Fruit fly (Drosophila melanogaster): Measurements from ENCODE around the gene pad.
A peak's percentile ranks its signal among the peaks of the same experiment; 100 is the strongest.

The pad gene

DNA sequence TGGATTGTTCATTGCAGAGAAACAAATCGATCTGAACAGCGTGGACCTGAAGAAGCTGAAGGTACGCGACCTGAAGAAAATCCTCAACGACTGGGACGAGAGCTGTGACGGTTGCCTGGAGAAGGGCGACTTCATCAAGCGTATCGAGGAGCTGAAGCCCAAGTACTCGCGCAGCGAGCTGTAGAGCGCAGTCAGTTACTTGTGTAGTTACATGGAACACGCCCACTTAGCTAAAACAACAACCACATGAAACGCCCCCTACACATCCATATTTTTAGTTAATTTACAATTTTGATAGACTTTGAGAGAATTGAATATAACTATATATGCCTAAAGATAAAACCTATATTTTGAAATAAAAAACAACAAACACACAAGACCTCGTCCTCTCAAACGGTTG is 8.3 kb downstream of the pad start (continued):
- TF ChIP-seq Hr39 (optimal IDR thresholded peaks at IDR 0.05) (no peak), dmrt11E (tag; optimal IDR thresholded peaks at IDR 0.05) (no peak), Usf (GFP tag; optimal IDR thresholded peaks at IDR 0.05) (no peak), mirr (GFP tag; optimal IDR thresholded peaks at IDR 0.05) (no peak), sob (GFP tag; IDR thresholded peaks at IDR 0.05) (no peak), D19B (GFP tag; optimal IDR thresholded peaks at IDR 0.05) (no peak), H15 (GFP tag; IDR thresholded peaks at IDR 0.05) (no peak), CG17186 (GFP tag; optimal IDR thresholded peaks at IDR 0.05) (no peak)

DNA sequence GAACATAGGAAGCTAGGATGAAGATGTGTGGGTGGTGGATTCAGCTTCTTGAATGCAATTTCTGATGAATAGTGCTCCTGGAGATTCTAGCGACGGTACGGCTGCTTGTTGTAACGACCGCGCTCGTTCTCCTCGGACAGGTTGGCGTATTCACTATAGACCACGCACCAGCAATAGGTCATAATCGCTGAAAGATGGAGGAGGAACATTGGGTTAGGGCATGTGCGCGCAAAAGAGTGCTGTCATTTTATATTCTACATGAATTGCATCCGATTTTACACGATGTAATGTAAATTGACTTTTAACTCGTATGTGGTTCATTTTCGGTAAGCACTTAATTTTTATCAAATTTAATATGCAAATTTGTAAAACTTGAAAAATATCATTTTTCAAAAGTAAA is 8.9 kb downstream of the pad start:
- no peak for TF ChIP-seq wor (GFP tag; IDR thresholded peaks at IDR 0.05)
- no peak for TF ChIP-seq ara (GFP tag; IDR thresholded peaks at IDR 0.05)
- peak; percentile 21; the same call in 1 of the 2 replicates for TF ChIP-seq bbx (GFP tag; IDR thresholded peaks at IDR 0.05; ENCODE audit: partially characterized antibody)
- no peak for TF ChIP-seq CG11247 (GFP tag; IDR thresholded peaks at IDR 0.05)
- TF ChIP-seq aop (GFP tag; IDR thresholded peaks at IDR 0.05), result no peak
- no peak for TF ChIP-seq Ssrp (tag; optimal IDR thresholded peaks at IDR 0.05)
- no peak for TF ChIP-seq CG16863 (GFP tag; optimal IDR thresholded peaks at IDR 0.05)
- no peak for TF ChIP-seq Sox102F (GFP tag; optimal IDR thresholded peaks at IDR 0.05)
- peak; percentile 22 for TF ChIP-seq CG2712 (tag; optimal IDR thresholded peaks at IDR 0.05)
- TF ChIP-seq CG7839 (tag; optimal IDR thresholded peaks at IDR 0.05), result no peak
- TF ChIP-seq CG2120 (GFP tag; optimal IDR thresholded peaks at IDR 0.05), result peak; percentile 9
- TF ChIP-seq CG33557 (GFP tag; optimal IDR thresholded peaks at IDR 0.05), result no peak
- no peak for TF ChIP-seq bcd (GFP tag; optimal IDR thresholded peaks at IDR 0.05)
- no peak for TF ChIP-seq CG10209 (GFP tag; optimal IDR thresholded peaks at IDR 0.05)
- peak; percentile 0 for TF ChIP-seq Dip3 (GFP tag; optimal IDR thresholded peaks at IDR 0.05)
- no peak for TF ChIP-seq CG14050 (GFP tag; IDR thresholded peaks at IDR 0.05)
- TF ChIP-seq gsb-n (tag; optimal IDR thresholded peaks at IDR 0.05), result no peak
- TF ChIP-seq CG16813 (GFP tag; IDR thresholded peaks at IDR 0.05; ENCODE audit: partially characterized antibody), result peak; percentile 51; the same call in 2 of the 3 replicates
- peak; percentile 82 for TF ChIP-seq HmgZ (tag; optimal IDR thresholded peaks at IDR 0.05)
- no peak for TF ChIP-seq CG11723 (GFP tag; optimal IDR thresholded peaks at IDR 0.05)
- TF ChIP-seq Ada2b (GFP tag; IDR thresholded peaks at IDR 0.05), result no peak
- no peak for TF ChIP-seq E2f1 (GFP tag; IDR thresholded peaks at IDR 0.05)
- no peak for TF ChIP-seq CG32532 (GFP tag; IDR thresholded peaks at IDR 0.05)
- TF ChIP-seq CG4424 (GFP tag; optimal IDR thresholded peaks at IDR 0.05), result no peak
- no peak for TF ChIP-seq CG18599 (GFP tag; optimal IDR thresholded peaks at IDR 0.05)
- TF ChIP-seq ab (GFP tag; optimal IDR thresholded peaks at IDR 0.05), result no peak
- no peak for TF ChIP-seq ap (GFP tag; IDR thresholded peaks at IDR 0.05)
- no peak for TF ChIP-seq CG34422 (GFP tag; IDR thresholded peaks at IDR 0.05)
- no peak for TF ChIP-seq BtbVII (GFP tag; optimal IDR thresholded peaks at IDR 0.05)
- TF ChIP-seq CG7928 (GFP tag; optimal IDR thresholded peaks at IDR 0.05), result no peak
- TF ChIP-seq CG3847 (GFP tag; IDR thresholded peaks at IDR 0.05), result no peak
- TF ChIP-seq Poxn (GFP tag; IDR thresholded peaks at IDR 0.05), result no peak
- TF ChIP-seq Med (GFP tag), result peak; percentile 68
- TF ChIP-seq Adf1 (GFP tag; IDR thresholded peaks at IDR 0.05), result no peak
- no peak for TF ChIP-seq abd-A (tag; optimal IDR thresholded peaks at IDR 0.05)
- no peak for TF ChIP-seq usp (GFP tag; optimal IDR thresholded peaks at IDR 0.05)
- TF ChIP-seq CG15601 (tag; optimal IDR thresholded peaks at IDR 0.05), result no peak
- TF ChIP-seq Dip2 (GFP tag; IDR thresholded peaks at IDR 0.05), result no peak
- TF ChIP-seq CG6813 (GFP tag; optimal IDR thresholded peaks at IDR 0.05), result no peak
- TF ChIP-seq HmgD (GFP tag; optimal IDR thresholded peaks at IDR 0.05), result peak; percentile 68
- TF ChIP-seq cato (GFP tag; optimal IDR thresholded peaks at IDR 0.05; ENCODE audit: borderline replicate concordance), result no peak
- no peak for TF ChIP-seq CG31441 (GFP tag; IDR thresholded peaks at IDR 0.05)
- TF ChIP-seq odd (GFP tag; optimal IDR thresholded peaks at IDR 0.05), result no peak
- no peak for TF ChIP-seq Hmx (GFP tag; optimal IDR thresholded peaks at IDR 0.05)
